Fruit fly (Drosophila melanogaster): Measurements from ENCODE around the gene CG42540.

dm6 chr3L:4555787-4556186, at the start of gene CG42540:
- no peak for TF ChIP-seq CG7045 (GFP tag; optimal IDR thresholded peaks at IDR 0.05)
- no peak for TF ChIP-seq Clk (GFP tag; optimal IDR thresholded peaks at IDR 0.05)
- TF ChIP-seq CG5204 (GFP tag; optimal IDR thresholded peaks at IDR 0.05): no peak
- no peak for TF ChIP-seq kay (GFP tag; ENCODE audit: borderline replicate concordance)

Measured in whole organism, adult.